Fruit fly (Drosophila melanogaster) Kc167 (cell line): ENCODE data around the gene CG31809.

ENCODE experiments used
- Myc ChIP-seq: fragments of >200 bp; optimal IDR thresholded peaks from 2 replicates; lab custom pipeline; 2017; ENCODE audit warnings: missing external identifiers
- Sin3A ChIP-seq: fragments of >200 bp; optimal IDR thresholded peaks from 2 replicates; lab custom pipeline; 2018; ENCODE audit warnings: missing external identifiers
- h ChIP-seq: fragments of >200 bp; optimal IDR thresholded peaks from 3 replicates; lab custom pipeline; 2018; ENCODE audit warnings: missing external identifiers
- insv ChIP-seq: fragments of >200 bp; optimal IDR thresholded peaks from 3 replicates; lab custom pipeline; 2018; ENCODE audit warnings: missing external identifiers
- psq ChIP-seq: fragments of >200 bp; optimal IDR thresholded peaks from 2 replicates; lab custom pipeline; 2017; ENCODE audit warnings: missing external identifiers
- ttk ChIP-seq: sonication (Bioruptor generic); optimal IDR thresholded peaks from 2 replicates; lab custom pipeline; 2017; ENCODE audit warnings: missing external identifiers

- TF ChIP-seq Myc (lab: Kevin White, UChicago) (no peak), insv (lab: Kevin White, UChicago) (no peak), h (lab: Kevin White, UChicago) (no peak), psq (lab: Kevin White, UChicago) (no peak), Sin3A (lab: Kevin White, UChicago) (no peak), ttk (lab: Kevin White, UChicago) (no peak)
Measured at dm6 chr2L:16837158-16837557, 21.4 kb downstream of the CG31809 start, which contains the start of gene Nepl9.
